Fruit fly (Drosophila melanogaster) whole organism, embryonic: ENCODE measurements around the gene RpL6.

Source experiments
- Atf3 ChIP-seq: fragments of 200-800 bp; sonication (Bioruptor generic); optimal IDR thresholded peaks from 3 replicates; lab custom pipeline; 2016; ENCODE audit warnings: missing biosample characterization, missing genetic modification characterization
- B-H2 ChIP-seq: fragments of 200-800 bp; sonication (Bioruptor generic); optimal IDR thresholded peaks from 2 replicates; lab custom pipeline; 2018; ENCODE audit warnings: missing biosample characterization, mild to moderate bottlenecking, missing genetic modification characterization
- Bteb2 ChIP-seq: fragments of 200-800 bp; sonication (Bioruptor generic); optimal IDR thresholded peaks from 2 replicates; lab custom pipeline; 2016; ENCODE audit warnings: missing biosample characterization, missing genetic modification characterization
- CG1024 ChIP-seq: fragments of 200-800 bp; sonication (Bioruptor generic); IDR thresholded peaks from 2 replicates; pipeline ENCODE4 v1.3.6; 2022; ENCODE audit warnings: missing biosample characterization, missing genetic modification characterization
- CG11247 ChIP-seq: fragments of 200-800 bp; sonication (Bioruptor generic); IDR thresholded peaks from 2 replicates; pipeline ENCODE4 v1.3.6; 2022; ENCODE audit warnings: missing biosample characterization, missing genetic modification characterization
- CG12104 ChIP-seq: fragments of 200-800 bp; sonication (Bioruptor generic); optimal IDR thresholded peaks from 3 replicates; lab custom pipeline; 2016; ENCODE audit warnings: missing biosample characterization, missing genetic modification characterization
- CG15479 ChIP-seq: fragments of 200-800 bp; sonication (Bioruptor generic); optimal IDR thresholded peaks from 3 replicates; lab custom pipeline; 2019; ENCODE audit warnings: missing biosample characterization, mild to moderate bottlenecking, missing genetic modification characterization, moderate library complexity
- CG15601 ChIP-seq: fragments of 200-800 bp; sonication (Bioruptor generic); optimal IDR thresholded peaks from 3 replicates; lab custom pipeline; 2019; ENCODE audit warnings: missing biosample characterization, mild to moderate bottlenecking, missing genetic modification characterization, moderate library complexity
- CG17328 ChIP-seq: fragments of 200-800 bp; sonication (Bioruptor generic); IDR thresholded peaks from 2 replicates; pipeline ENCODE4 v1.3.6; 2022; ENCODE audit warnings: missing biosample characterization, missing genetic modification characterization
- CG31365 ChIP-seq: fragments of 200-800 bp; sonication (Bioruptor generic); optimal IDR thresholded peaks from 2 replicates; lab custom pipeline; 2018; ENCODE audit warnings: missing biosample characterization, mild to moderate bottlenecking, missing genetic modification characterization
- CG4730 ChIP-seq: fragments of 200-800 bp; sonication (Bioruptor generic); IDR thresholded peaks from 2 replicates; pipeline ENCODE4 v1.3.6; 2022; ENCODE audit warnings: missing biosample characterization, missing genetic modification characterization
- CG4820 ChIP-seq: fragments of 200-800 bp; sonication (Bioruptor generic); optimal IDR thresholded peaks from 3 replicates; lab custom pipeline; 2016; ENCODE audit warnings: missing biosample characterization, missing genetic modification characterization
- CG5953 ChIP-seq: fragments of 200-800 bp; sonication (Bioruptor generic); IDR thresholded peaks from 2 replicates; pipeline ENCODE4 v1.3.6; 2022; ENCODE audit warnings: missing biosample characterization, missing genetic modification characterization
- CG6175 ChIP-seq: fragments of 200-800 bp; sonication (Bioruptor generic); IDR thresholded peaks from 3 replicates; pipeline ENCODE4 v1.3.6; 2022; ENCODE audit warnings: missing biosample characterization, missing genetic modification characterization
- CG6272 ChIP-seq: fragments of 200-800 bp; sonication (Bioruptor generic); IDR thresholded peaks from 2 replicates; pipeline ENCODE4 v1.3.6; 2022; ENCODE audit warnings: missing biosample characterization, missing genetic modification characterization
- CG6689 ChIP-seq: fragments of 200-800 bp; sonication (Bioruptor generic); IDR thresholded peaks from 2 replicates; pipeline ENCODE4 v1.3.6; 2022; ENCODE audit warnings: missing biosample characterization, missing genetic modification characterization
- CG8388 ChIP-seq: fragments of 200-800 bp; sonication (Bioruptor generic); optimal IDR thresholded peaks from 2 replicates; lab custom pipeline; 2019; ENCODE audit warnings: missing biosample characterization, mild to moderate bottlenecking, missing genetic modification characterization, moderate library complexity
- CG9727 ChIP-seq: fragments of 200-800 bp; sonication (Bioruptor generic); optimal IDR thresholded peaks from 3 replicates; lab custom pipeline; 2017; ENCODE audit warnings: missing biosample characterization, mild to moderate bottlenecking, missing genetic modification characterization
- CG9876 ChIP-seq: fragments of 200-800 bp; sonication (Bioruptor generic); optimal IDR thresholded peaks from 2 replicates; lab custom pipeline; 2016; ENCODE audit warnings: missing biosample characterization, missing genetic modification characterization
- Dad ChIP-seq: fragments of 200-800 bp; sonication (Bioruptor generic); optimal IDR thresholded peaks from 3 replicates; lab custom pipeline; 2016; ENCODE audit warnings: missing biosample characterization, missing genetic modification characterization
- Dfd ChIP-seq, 2 experiments: fragments of >200 bp; optimal IDR thresholded peaks; 2 replicates each; lab custom pipeline; 2017; ENCODE audit warnings: missing biosample characterization in 2 of 2, missing genetic modification characterization in 2 of 2
- H15 ChIP-seq: fragments of 200-800 bp; sonication (Bioruptor generic); IDR thresholded peaks from 3 replicates; pipeline ENCODE4 v1.3.6; 2022; ENCODE audit warnings: missing biosample characterization, missing genetic modification characterization
- HmgZ ChIP-seq: fragments of 200-800 bp; sonication (Bioruptor generic); optimal IDR thresholded peaks from 2 replicates; lab custom pipeline; 2018; ENCODE audit warnings: missing biosample characterization, mild to moderate bottlenecking, missing genetic modification characterization
- Lhr ChIP-seq: fragments of 200-800 bp; sonication (Bioruptor generic); optimal IDR thresholded peaks from 3 replicates; lab custom pipeline; 2017; ENCODE audit warnings: mild to moderate bottlenecking, missing biosample characterization, missing genetic modification reagents, missing genetic modification characterization
- MESR4 ChIP-seq: fragments of 200-800 bp; sonication (Bioruptor generic); optimal IDR thresholded peaks from 2 replicates; lab custom pipeline; 2018; ENCODE audit warnings: missing biosample characterization, mild to moderate bottlenecking, missing genetic modification characterization, moderate library complexity
- Pdp1 ChIP-seq, 2 experiments: fragments of 200-800 bp; sonication (Bioruptor generic); optimal IDR thresholded peaks; 3 replicates each; lab custom pipeline; 2016; ENCODE audit warnings: missing biosample characterization in 2 of 2, missing genetic modification characterization in 2 of 2, mild to moderate bottlenecking in 1 of 2, moderate library complexity in 1 of 2
- TFAM ChIP-seq: fragments of 200-800 bp; sonication (Bioruptor generic); optimal IDR thresholded peaks from 2 replicates; lab custom pipeline; 2017; ENCODE audit warnings: missing biosample characterization, missing genetic modification characterization, inconsistent platforms
- Vsx1 ChIP-seq: fragments of 200-800 bp; sonication (Bioruptor generic); optimal IDR thresholded peaks from 2 replicates; lab custom pipeline; 2017; ENCODE audit warnings: missing biosample characterization, mild to moderate bottlenecking, missing genetic modification characterization, missing genetic modification reagents
- cg ChIP-seq: fragments of 200-800 bp; sonication (Bioruptor generic); optimal IDR thresholded peaks from 3 replicates; lab custom pipeline; 2019; ENCODE audit warnings: missing biosample characterization, mild to moderate bottlenecking, missing genetic modification characterization, moderate library complexity
- crol ChIP-seq: fragments of 200-800 bp; sonication (Bioruptor generic); IDR thresholded peaks from 2 replicates; pipeline ENCODE4 v1.3.6; 2022; ENCODE audit warnings: missing biosample characterization, missing genetic modification characterization
- dati ChIP-seq: fragments of 200-800 bp; sonication (Bioruptor generic); IDR thresholded peaks from 2 replicates; pipeline ENCODE4 v1.3.6; 2022; ENCODE audit warnings: missing biosample characterization, missing genetic modification characterization
- dmrt99B ChIP-seq: fragments of 200-800 bp; sonication (Bioruptor generic); optimal IDR thresholded peaks from 2 replicates; lab custom pipeline; 2018; ENCODE audit warnings: missing biosample characterization, mild to moderate bottlenecking, missing genetic modification characterization, moderate library complexity
- eve ChIP-seq, 2 experiments: fragments of >200 bp; optimal IDR thresholded peaks; 2 replicates each; lab custom pipeline; 2017; ENCODE audit warnings: missing biosample characterization in 2 of 2, missing genetic modification characterization in 2 of 2
- fd3F ChIP-seq: fragments of 200-800 bp; sonication (Bioruptor generic); optimal IDR thresholded peaks from 2 replicates; lab custom pipeline; 2018; ENCODE audit warnings: missing biosample characterization, mild to moderate bottlenecking, missing genetic modification characterization, moderate library complexity
- ftz-f1 ChIP-seq: fragments of 200-800 bp; sonication (Bioruptor generic); optimal IDR thresholded peaks from 2 replicates; lab custom pipeline; 2016; ENCODE audit warnings: missing biosample characterization, missing genetic modification characterization
- grau ChIP-seq: fragments of 200-800 bp; optimal IDR thresholded peaks from 3 replicates; lab custom pipeline; 2019; ENCODE audit warnings: missing biosample characterization, mild to moderate bottlenecking, missing genetic modification characterization, moderate library complexity
- lilli ChIP-seq: fragments of 200-800 bp; sonication (Bioruptor generic); optimal IDR thresholded peaks from 3 replicates; lab custom pipeline; 2016; ENCODE audit warnings: missing biosample characterization, missing genetic modification characterization
- nom ChIP-seq: fragments of 200-800 bp; sonication (Bioruptor generic); optimal IDR thresholded peaks from 2 replicates; lab custom pipeline; 2017; ENCODE audit warnings: missing biosample characterization, missing genetic modification characterization, mild to moderate bottlenecking, moderate library complexity, missing genetic modification reagents
- onecut ChIP-seq: fragments of 200-800 bp; sonication (Bioruptor generic); IDR thresholded peaks from 2 replicates; pipeline ENCODE4 v1.3.6; 2022; ENCODE audit warnings: missing biosample characterization, missing genetic modification characterization
- p53 ChIP-seq: fragments of 200-800 bp; sonication (Bioruptor generic); optimal IDR thresholded peaks from 2 replicates; lab custom pipeline; 2016; ENCODE audit warnings: missing biosample characterization, missing genetic modification characterization
- pros ChIP-seq: fragments of 200-800 bp; sonication (Bioruptor generic); optimal IDR thresholded peaks from 3 replicates; lab custom pipeline; 2019; ENCODE audit warnings: missing biosample characterization, mild to moderate bottlenecking, missing genetic modification characterization, moderate library complexity
- sens ChIP-seq: fragments of 200-800 bp; sonication (Bioruptor generic); peaks from one replicate; lab custom pipeline; 2016; ENCODE audit warnings: missing biosample characterization, missing genetic modification characterization
- slou ChIP-seq: fragments of 200-800 bp; sonication (Bioruptor generic); optimal IDR thresholded peaks from 3 replicates; lab custom pipeline; 2016; ENCODE audit warnings: missing biosample characterization, missing genetic modification characterization
- sob ChIP-seq: fragments of 200-800 bp; sonication (Bioruptor generic); IDR thresholded peaks from 2 replicates; pipeline ENCODE4 v1.3.6; 2022; ENCODE audit warnings: missing biosample characterization, missing genetic modification characterization
- stwl ChIP-seq: fragments of 200-800 bp; sonication (Bioruptor generic); optimal IDR thresholded peaks from 3 replicates; lab custom pipeline; 2018; ENCODE audit warnings: missing biosample characterization, mild to moderate bottlenecking, missing genetic modification characterization, moderate library complexity
- sug ChIP-seq: fragments of 200-800 bp; optimal IDR thresholded peaks from 2 replicates; lab custom pipeline; 2019; ENCODE audit warnings: missing biosample characterization, mild to moderate bottlenecking, missing genetic modification characterization, moderate library complexity
- tll ChIP-seq, 2 experiments: fragments of 200-800 bp in 1 of 2; fragments of >200 bp in 1 of 2; sonication (Bioruptor generic) in 1 of 2; optimal IDR thresholded peaks; 2 replicates each; lab custom pipeline; 2017 to 2019; ENCODE audit warnings: missing biosample characterization in 2 of 2, missing genetic modification characterization in 2 of 2, mild to moderate bottlenecking in 1 of 2, moderate library complexity in 1 of 2
- twi ChIP-seq: fragments of 200-800 bp; optimal IDR thresholded peaks from 2 replicates; lab custom pipeline; 2019; ENCODE audit warnings: missing biosample characterization, mild to moderate bottlenecking, missing genetic modification characterization, moderate library complexity
- zen2 ChIP-seq: fragments of 200-800 bp; sonication (Bioruptor generic); IDR thresholded peaks from 3 replicates; pipeline ENCODE4 v1.3.6; 2022; ENCODE audit warnings: missing biosample characterization, missing genetic modification characterization; ENCODE audit not compliant: partially characterized antibody

The RpL6 gene

DNA sequence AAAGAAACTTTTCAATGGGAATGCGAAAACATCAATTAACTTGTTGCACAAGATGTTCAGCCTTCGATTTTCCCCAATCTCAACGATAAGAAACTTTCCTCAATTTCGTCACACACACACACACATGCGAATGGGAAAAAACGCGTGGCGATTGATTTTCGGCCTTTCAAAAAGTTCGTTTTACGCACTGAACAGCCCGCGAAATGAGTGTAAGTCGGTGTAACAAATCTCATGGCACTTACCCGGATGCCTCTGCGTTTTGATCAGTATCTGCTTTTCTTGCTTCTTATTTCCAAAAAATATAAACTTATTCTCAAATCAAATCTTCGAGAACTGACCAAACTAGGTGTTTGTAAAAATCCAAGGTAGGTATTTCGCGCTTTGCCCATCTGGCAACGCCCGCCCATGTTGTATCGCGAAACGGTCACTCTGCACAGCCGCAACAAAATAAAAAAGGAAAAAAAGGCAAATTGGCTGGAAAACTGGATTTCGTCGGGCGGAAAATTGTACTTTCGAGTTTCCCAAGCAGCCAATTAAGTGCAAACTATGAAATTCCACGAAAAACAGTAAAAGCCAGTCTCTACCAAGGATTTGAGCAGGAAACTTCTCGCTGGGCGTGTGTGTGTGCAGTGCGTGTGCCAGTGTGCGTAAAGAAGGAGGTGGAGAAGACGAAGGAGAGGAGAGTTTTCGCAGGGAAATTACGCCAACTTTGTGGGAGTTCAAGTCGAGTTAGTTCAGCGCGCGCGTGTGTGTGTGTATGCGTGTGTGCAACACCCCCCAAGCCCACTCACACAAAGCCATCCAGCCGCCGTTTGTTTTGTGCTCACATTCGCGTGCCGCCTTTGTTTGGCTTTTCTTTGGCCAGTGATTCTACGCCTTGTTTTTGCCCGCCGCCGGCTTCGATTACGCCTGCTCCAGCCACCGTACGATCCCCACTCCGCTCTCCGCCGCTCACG lies 14.9 kb upstream of the RpL6 start, which contains the start of gene Med (continued):
- peak; percentile 50 for TF ChIP-seq pros (GFP tag; lab: Kevin White, UChicago)
- TF ChIP-seq CG5953, result no peak
- TF ChIP-seq CG12104 (GFP tag; lab: Kevin White, UChicago), result no peak
- TF ChIP-seq p53 (GFP tag; lab: Kevin White, UChicago), result no peak
- no peak for TF ChIP-seq TFAM
- peak; percentile 50 for TF ChIP-seq nom (GFP tag; lab: Kevin White, UChicago)
- peak; percentile 55 for TF ChIP-seq stwl (tag; lab: Kevin White, UChicago)
- TF ChIP-seq B-H2, result no peak
- peak; percentile 21 for TF ChIP-seq sug (tag; lab: Kevin White, UChicago)
- TF ChIP-seq eve (GFP tag; optimal IDR thresholded peaks at IDR 0.05; lab: Kevin White, UChicago), result no peak
- peak; percentile 85 for TF ChIP-seq sens
- no peak for TF ChIP-seq H15 (GFP tag; lab: Robert Waterston, UW)
- TF ChIP-seq Lhr (GFP tag; lab: Kevin White, UChicago), result peak; percentile 55
- no peak for TF ChIP-seq grau (tag; lab: Kevin White, UChicago)
- TF ChIP-seq twi, result no peak
- TF ChIP-seq CG1024 (GFP tag; lab: Robert Waterston, UW), result no peak
- no peak for TF ChIP-seq slou (GFP tag; lab: Kevin White, UChicago)
- no peak for TF ChIP-seq Bteb2 (GFP tag; lab: Kevin White, UChicago)
- no peak for TF ChIP-seq zen2 (GFP tag; lab: Robert Waterston, UW)
- TF ChIP-seq fd3F (GFP tag; lab: Kevin White, UChicago), result no peak
- no peak for TF ChIP-seq ftz-f1
- no peak for TF ChIP-seq dmrt99B
- no peak for TF ChIP-seq Atf3 (GFP tag; lab: Kevin White, UChicago)
- TF ChIP-seq CG6689 (GFP tag; lab: Robert Waterston, UW), result no peak
- no peak for TF ChIP-seq dati
- no peak for TF ChIP-seq lilli (GFP tag; lab: Kevin White, UChicago)
- TF ChIP-seq CG9727 (GFP tag; lab: Kevin White, UChicago), result peak; percentile 77
- TF ChIP-seq CG11247 (GFP tag; lab: Robert Waterston, UW), result no peak
- TF ChIP-seq CG9876 (GFP tag; lab: Kevin White, UChicago), result no peak
- TF ChIP-seq sob (GFP tag; lab: Robert Waterston, UW), result no peak
- TF ChIP-seq CG31365 (tag; lab: Kevin White, UChicago), result no peak
- no peak for TF ChIP-seq CG4820 (GFP tag; lab: Kevin White, UChicago)
- TF ChIP-seq Pdp1 (GFP tag; optimal IDR thresholded peaks at IDR 0.05; lab: Kevin White, UChicago), result peak in 1 of 2 experiments; percentile 86
- TF ChIP-seq Dfd (GFP tag; optimal IDR thresholded peaks at IDR 0.05; lab: Kevin White, UChicago), result no peak
- TF ChIP-seq CG6175, result no peak
- no peak for TF ChIP-seq CG17328 (GFP tag; lab: Robert Waterston, UW)
- peak; percentile 42 for TF ChIP-seq CG15601
- no peak for TF ChIP-seq CG6272 (GFP tag; lab: Robert Waterston, UW)
- TF ChIP-seq HmgZ, result peak; percentile 39
- TF ChIP-seq CG8388 (GFP tag; lab: Kevin White, UChicago), result no peak
- TF ChIP-seq CG15479 (GFP tag; lab: Kevin White, UChicago), result no peak
- TF ChIP-seq tll (GFP tag; optimal IDR thresholded peaks at IDR 0.05; lab: Kevin White, UChicago), result no peak
- no peak for TF ChIP-seq Dad (GFP tag; lab: Kevin White, UChicago)
- TF ChIP-seq cg, result peak; percentile 85
- peak; percentile 43; the same call in 1 of the 2 replicates for TF ChIP-seq onecut
- TF ChIP-seq MESR4 (GFP tag; lab: Kevin White, UChicago), result peak; percentile 79
- no peak for TF ChIP-seq crol
- no peak for TF ChIP-seq CG4730
- peak; percentile 32 for TF ChIP-seq Vsx1 (GFP tag; lab: Kevin White, UChicago)
